Worm (Caenorhabditis elegans): Measurements from ENCODE around the gene srx-80.
A peak's percentile ranks its signal among the peaks of the same experiment; 100 is the strongest.

Gene srx-80

DNA sequence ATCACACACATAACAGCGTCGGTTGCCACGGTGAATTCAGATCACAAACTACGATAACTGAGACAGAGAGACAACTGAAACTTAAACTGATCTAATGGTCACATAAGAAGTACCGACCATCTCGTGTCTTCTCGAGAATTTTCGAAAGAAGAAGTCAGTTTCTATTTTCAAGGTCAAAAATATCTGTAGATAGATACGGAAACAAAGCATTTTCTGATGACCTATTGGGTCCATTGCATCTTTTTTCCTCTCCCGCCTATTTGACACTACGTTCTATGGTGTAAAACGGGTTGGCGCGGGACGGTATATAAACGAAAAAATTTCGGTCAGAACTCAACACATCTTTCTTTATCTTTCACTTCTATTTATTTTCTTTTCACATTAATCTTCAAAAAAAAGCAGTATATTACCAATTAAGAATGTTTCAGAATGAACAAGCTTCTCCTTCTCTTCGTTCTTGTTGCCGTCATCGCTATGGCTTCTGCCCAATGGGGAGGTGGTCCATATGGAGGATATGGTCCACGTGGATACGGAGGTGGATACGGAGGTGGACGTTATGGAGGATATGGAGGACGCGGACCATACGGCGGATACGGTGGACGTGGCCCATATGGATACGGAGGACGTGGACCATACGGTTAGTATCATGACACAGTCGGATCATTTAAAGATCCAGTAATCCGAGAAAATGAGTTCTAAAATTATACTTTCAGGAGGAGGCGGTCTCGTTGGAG lies 22.6 kb downstream of the srx-80 start, which contains the start of gene nlp-24 (continued):
- no peak for TF ChIP-seq snpc-4 (tag; optimal IDR thresholded peaks at IDR 0.05)
- no peak for TF ChIP-seq ces-1 (GFP tag; optimal IDR thresholded peaks at IDR 0.05)
- TF ChIP-seq egl-43 (GFP tag; IDR thresholded peaks at IDR 0.05) = no peak
- no peak for TF ChIP-seq lin-39 (tag; optimal IDR thresholded peaks at IDR 0.05)
- no peak for TF ChIP-seq gei-8 (GFP tag; optimal IDR thresholded peaks at IDR 0.05)
- no peak for TF ChIP-seq nhr-102 (tag; optimal IDR thresholded peaks at IDR 0.05)
- no peak; the same call in 1 of the 2 replicates for TF ChIP-seq lin-1 (GFP tag; IDR thresholded peaks at IDR 0.05)
- no peak for TF ChIP-seq Y48G9A.11 (GFP tag; IDR thresholded peaks at IDR 0.05)
- TF ChIP-seq zag-1 (tag; optimal IDR thresholded peaks at IDR 0.05) = no peak
- TF ChIP-seq nhr-237 (tag; optimal IDR thresholded peaks at IDR 0.05) = no peak
- TF ChIP-seq nhr-6 (tag; optimal IDR thresholded peaks at IDR 0.05) = no peak
- TF ChIP-seq D1046.2 (GFP tag; IDR thresholded peaks at IDR 0.05) = no peak

DNA sequence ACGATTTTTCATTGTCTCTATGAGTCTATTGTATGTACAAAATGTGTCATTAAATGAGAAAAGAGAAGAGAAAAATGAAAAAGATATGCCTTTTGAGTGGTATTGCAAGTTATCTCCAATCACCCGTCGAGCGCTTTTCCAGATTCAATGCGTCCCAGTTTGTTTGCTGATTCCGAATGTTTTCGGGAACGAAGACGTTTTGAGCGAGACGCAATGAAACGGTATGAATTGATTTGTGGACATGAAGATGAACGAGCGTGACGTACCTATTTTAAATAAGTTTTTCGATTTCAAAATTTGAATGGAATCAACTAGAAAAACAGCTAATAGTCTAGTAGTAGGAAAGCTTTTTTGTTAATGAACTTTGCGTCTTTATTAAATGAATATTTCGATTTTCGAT lies 23.3 kb downstream of the srx-80 start:
- TF ChIP-seq zfp-3 (GFP tag; conservative IDR thresholded peaks at IDR 0.05) = 0 out of 2 replicates have a peak, but pooled peaks have one; percentile 71
- TF ChIP-seq unc-62 (GFP tag; optimal IDR thresholded peaks at IDR 0.05 in 1 of 2) = peak in 1 of 2 experiments; percentile 45
- no peak for TF ChIP-seq unc-62 (tag; optimal IDR thresholded peaks at IDR 0.05)
- TF ChIP-seq aha-1 (tag) = peak; percentile 84
- peak; percentile 24 for TF ChIP-seq nhr-10 (tag; optimal IDR thresholded peaks at IDR 0.05)
- 0 out of 4 replicates have a peak, but pooled peaks of 1 of the 2 experiments have one; percentile 11 for TF ChIP-seq madf-5 (GFP tag; IDR thresholded peaks at IDR 0.05)
- no peak for TF ChIP-seq nhr-42 (GFP tag; IDR thresholded peaks at IDR 0.05)
- TF ChIP-seq hif-1 (tag; optimal IDR thresholded peaks at IDR 0.05) = no peak
- TF ChIP-seq ama-1 (optimal IDR thresholded peaks at IDR 0.05) = peak; percentile 67

- no peak for TF ChIP-seq dve-1 (tag; optimal IDR thresholded peaks at IDR 0.05; ENCODE audit: insufficient read depth)
- no peak for TF ChIP-seq unc-62 (GFP tag; optimal IDR thresholded peaks at IDR 0.05 in 1 of 2)
- no peak for TF ChIP-seq unc-62 (tag; optimal IDR thresholded peaks at IDR 0.05)
- no peak for TF ChIP-seq mxl-2 (GFP tag; conservative IDR thresholded peaks at IDR 0.05)
- TF ChIP-seq lir-3 (tag; optimal IDR thresholded peaks at IDR 0.05) = no peak
- TF ChIP-seq nhr-6 (tag; optimal IDR thresholded peaks at IDR 0.05) = no peak
- TF ChIP-seq ztf-7 (tag; optimal IDR thresholded peaks at IDR 0.05) = no peak
- no peak for TF ChIP-seq dmd-6 (GFP tag; IDR thresholded peaks at IDR 0.05)
- TF ChIP-seq sdz-12 (GFP tag; optimal IDR thresholded peaks at IDR 0.05) = no peak
- no peak for TF ChIP-seq zip-2 (tag; optimal IDR thresholded peaks at IDR 0.05)
- TF ChIP-seq egl-43 (GFP tag; IDR thresholded peaks at IDR 0.05) = no peak
- TF ChIP-seq F26F4.8 (GFP tag; conservative IDR thresholded peaks at IDR 0.05) = no peak
- no peak for TF ChIP-seq snpc-4 (tag; optimal IDR thresholded peaks at IDR 0.05)
- no peak for TF ChIP-seq zip-11 (GFP tag; IDR thresholded peaks at IDR 0.05)
- no peak for TF ChIP-seq spr-1 (tag; optimal IDR thresholded peaks at IDR 0.05)
- TF ChIP-seq snpc-1.2 (GFP tag; IDR thresholded peaks at IDR 0.05) = no peak
- TF ChIP-seq pqm-1 (tag; optimal IDR thresholded peaks at IDR 0.05) = no peak
- no peak for TF ChIP-seq cey-2 (tag; optimal IDR thresholded peaks at IDR 0.05; ENCODE audit: borderline replicate concordance, insufficient read depth)
- TF ChIP-seq nhr-42 (GFP tag; IDR thresholded peaks at IDR 0.05) = no peak
- TF ChIP-seq T20F7.1 (GFP tag; optimal IDR thresholded peaks at IDR 0.05) = no peak
- TF ChIP-seq madf-9 (GFP tag; conservative IDR thresholded peaks at IDR 0.05) = no peak
These were observed 24.6 kb downstream of the srx-80 start, which contains the start of gene glb-15 for ce11 chrV:11618173-11618572. Gene glb-15, minus strand, starts transcription at chrV:11618273.

DNA sequence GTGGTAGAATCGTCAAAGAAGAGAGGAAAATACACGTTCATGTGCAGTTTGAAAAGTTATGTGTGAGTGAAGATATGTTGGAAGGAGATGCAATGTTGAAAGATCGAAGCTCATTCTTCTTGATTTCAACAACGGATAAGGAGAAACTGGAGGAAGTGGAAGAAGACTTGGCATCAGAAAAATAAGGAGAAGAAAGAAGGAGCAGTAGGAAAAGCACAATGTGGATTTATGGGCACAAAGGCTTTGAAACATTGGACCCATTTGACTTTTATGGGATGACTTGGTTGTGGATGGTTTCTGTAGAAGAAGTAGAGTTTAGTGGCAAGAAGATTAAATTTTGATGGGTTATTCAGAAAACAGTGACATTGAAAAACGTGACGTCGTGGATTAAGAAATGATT lies 26.6 kb downstream of the srx-80 start:
- no peak for TF ChIP-seq ceh-20 (GFP tag; IDR thresholded peaks at IDR 0.05)
- TF ChIP-seq nhr-11 (tag; optimal IDR thresholded peaks at IDR 0.05) = no peak
- TF ChIP-seq unc-62 (GFP tag; optimal IDR thresholded peaks at IDR 0.05 in 1 of 2) = peak in 1 of 2 experiments; percentile 47
- TF ChIP-seq unc-62 (tag; optimal IDR thresholded peaks at IDR 0.05) = no peak
- TF ChIP-seq nhr-237 (tag; optimal IDR thresholded peaks at IDR 0.05) = no peak
- no peak for TF ChIP-seq dve-1 (tag; optimal IDR thresholded peaks at IDR 0.05; ENCODE audit: insufficient read depth)
- TF ChIP-seq tra-1 (GFP tag; IDR thresholded peaks at IDR 0.05) = no peak
- no peak for TF ChIP-seq nhr-111 (GFP tag; optimal IDR thresholded peaks at IDR 0.05)
